Fruit fly (Drosophila melanogaster) whole organism, pupa: Measurements from ENCODE around the gene CG42268.
A peak's percentile ranks its signal among the peaks of the same experiment; 100 is the strongest.

Source experiments
- CG10348 ChIP-seq: fragments of 200-800 bp; sonication (Bioruptor generic); IDR thresholded peaks from 2 replicates; pipeline ENCODE4 v1.3.6; 2022; ENCODE audit warnings: missing biosample characterization, missing genetic modification characterization
- CG12605 ChIP-seq: fragments of 200-800 bp; sonication (Bioruptor generic); IDR thresholded peaks from 2 replicates; pipeline ENCODE4 v1.3.6; 2022; ENCODE audit warnings: missing biosample characterization, missing genetic modification characterization
- CG13204 ChIP-seq: fragments of 200-800 bp; sonication (Bioruptor generic); optimal IDR thresholded peaks from 2 replicates; lab custom pipeline; 2018; ENCODE audit warnings: missing biosample characterization, mild to moderate bottlenecking, missing genetic modification characterization, moderate library complexity
- CG14655 ChIP-seq: fragments of 200-800 bp; sonication (Bioruptor generic); optimal IDR thresholded peaks from 3 replicates; lab custom pipeline; 2017; ENCODE audit warnings: mild to moderate bottlenecking, missing biosample characterization, missing genetic modification reagents, missing genetic modification characterization
- CG15710 ChIP-seq: fragments of 200-800 bp; sonication (Bioruptor generic); optimal IDR thresholded peaks from 2 replicates; lab custom pipeline; 2018; ENCODE audit warnings: missing biosample characterization, mild to moderate bottlenecking, missing genetic modification characterization, moderate library complexity
- CG17806 ChIP-seq: fragments of 200-800 bp; sonication (Bioruptor generic); optimal IDR thresholded peaks from 2 replicates; lab custom pipeline; 2018; ENCODE audit warnings: missing biosample characterization, mild to moderate bottlenecking, missing genetic modification characterization, moderate library complexity
- CG32121 ChIP-seq: fragments of 200-800 bp; sonication (Bioruptor generic); IDR thresholded peaks from 2 replicates; pipeline ENCODE4 v1.3.6; 2022; ENCODE audit warnings: missing biosample characterization, missing genetic modification characterization
- CG34367 ChIP-seq: fragments of 200-800 bp; sonication (Bioruptor generic); optimal IDR thresholded peaks from 2 replicates; lab custom pipeline; 2018; ENCODE audit warnings: missing biosample characterization, mild to moderate bottlenecking, missing genetic modification characterization
- CG4496 ChIP-seq: fragments of 200-800 bp; sonication (Bioruptor generic); IDR thresholded peaks from 3 replicates; pipeline ENCODE4 v1.3.6; 2022; ENCODE audit warnings: missing biosample characterization, missing genetic modification characterization
- CG8159 ChIP-seq: fragments of 200-800 bp; sonication (Bioruptor generic); optimal IDR thresholded peaks from 3 replicates; lab custom pipeline; 2018; ENCODE audit warnings: missing biosample characterization, mild to moderate bottlenecking, missing genetic modification characterization, moderate library complexity
- CG8301 ChIP-seq: fragments of 200-800 bp; sonication (Bioruptor generic); optimal IDR thresholded peaks from 2 replicates; lab custom pipeline; 2018; ENCODE audit warnings: missing biosample characterization, mild to moderate bottlenecking, missing genetic modification characterization
- CG9948 ChIP-seq: fragments of 200-800 bp; sonication (Bioruptor generic); optimal IDR thresholded peaks from 2 replicates; lab custom pipeline; 2018; ENCODE audit warnings: missing biosample characterization, mild to moderate bottlenecking, missing genetic modification characterization, moderate library complexity
- D1 ChIP-seq: fragments of 200-800 bp; sonication (Bioruptor generic); optimal IDR thresholded peaks from 2 replicates; lab custom pipeline; 2018; ENCODE audit warnings: missing biosample characterization, mild to moderate bottlenecking, missing genetic modification characterization, moderate library complexity
- EcR ChIP-seq: fragments of 200-800 bp; sonication (Bioruptor generic); optimal IDR thresholded peaks from 3 replicates; lab custom pipeline; 2019; ENCODE audit warnings: missing biosample characterization, missing genetic modification characterization, mild to moderate bottlenecking, moderate library complexity, missing genetic modification reagents
- Ets98B ChIP-seq: fragments of 200-800 bp; sonication (Bioruptor generic); IDR thresholded peaks from 2 replicates; pipeline ENCODE4 v1.3.6; 2022; ENCODE audit warnings: missing biosample characterization, missing genetic modification characterization
- Pif1A ChIP-seq: fragments of 200-800 bp; sonication (Bioruptor generic); optimal IDR thresholded peaks from 3 replicates; lab custom pipeline; 2016; ENCODE audit warnings: missing biosample characterization, missing genetic modification characterization
- Pif1B ChIP-seq: fragments of 200-800 bp; sonication (Bioruptor generic); optimal IDR thresholded peaks from 3 replicates; lab custom pipeline; 2016; ENCODE audit warnings: missing biosample characterization, missing genetic modification characterization
- Snoo ChIP-seq: fragments of 200-800 bp; sonication (Bioruptor generic); optimal IDR thresholded peaks from 3 replicates; lab custom pipeline; 2017; ENCODE audit warnings: missing biosample characterization, mild to moderate bottlenecking, missing genetic modification characterization, inconsistent platforms
- fd96Ca ChIP-seq: fragments of 200-800 bp; sonication (Bioruptor generic); IDR thresholded peaks from 3 replicates; pipeline ENCODE4 v1.3.6; 2022; ENCODE audit warnings: missing biosample characterization, missing genetic modification characterization
- gl ChIP-seq: fragments of 200-800 bp; sonication (Bioruptor generic); optimal IDR thresholded peaks from 2 replicates; lab custom pipeline; 2018; ENCODE audit warnings: missing biosample characterization, mild to moderate bottlenecking, missing genetic modification characterization
- rn ChIP-seq: fragments of 200-800 bp; sonication (Bioruptor generic); IDR thresholded peaks from 2 replicates; pipeline ENCODE4 v1.3.6; 2022; ENCODE audit warnings: missing biosample characterization, missing genetic modification characterization

The CG42268 gene

dm6 chr3L:9764915-9765709 lies 4.9 kb upstream of the CG42268 start:
- no peak for TF ChIP-seq CG10348
- TF ChIP-seq Pif1B (GFP tag; lab: Kevin White, UChicago), result peak; percentile 24
- no peak for TF ChIP-seq CG32121 (GFP tag; lab: Robert Waterston, UW)
- peak; percentile 62 for TF ChIP-seq CG8301 (tag; lab: Kevin White, UChicago)
- TF ChIP-seq Snoo (tag; lab: Kevin White, UChicago), result peak; percentile 13
- 0 out of 2 replicates have a peak, but pooled peaks have one; percentile 16 for TF ChIP-seq CG12605 (GFP tag; lab: Robert Waterston, UW)
- TF ChIP-seq D1 (tag; lab: Kevin White, UChicago), result no peak
- peak; percentile 30 for TF ChIP-seq CG9948
- no peak for TF ChIP-seq gl (tag; lab: Kevin White, UChicago)
- TF ChIP-seq CG4496 (GFP tag; lab: Robert Waterston, UW), result peak; percentile 53; the same call in 2 of the 3 replicates
- no peak for TF ChIP-seq Ets98B (GFP tag; lab: Robert Waterston, UW)
- no peak for TF ChIP-seq EcR
- TF ChIP-seq CG8159 (tag; lab: Kevin White, UChicago), result peak; percentile 48
- peak; percentile 50 for TF ChIP-seq CG17806 (tag; lab: Kevin White, UChicago)
- no peak for TF ChIP-seq rn (GFP tag; lab: Robert Waterston, UW)
- peak; percentile 23 for TF ChIP-seq Pif1A (GFP tag; lab: Kevin White, UChicago)
- peak; percentile 80 for TF ChIP-seq CG14655 (GFP tag; lab: Kevin White, UChicago)
- TF ChIP-seq CG13204 (GFP tag; lab: Kevin White, UChicago), result no peak
- peak; percentile 25 for TF ChIP-seq CG15710
- no peak for TF ChIP-seq CG34367 (tag; lab: Kevin White, UChicago)
- TF ChIP-seq fd96Ca, result peak; percentile 23; the same call in 1 of the 3 replicates
- TF ChIP-seq, all 21 proteins: peak for 12

DNA sequence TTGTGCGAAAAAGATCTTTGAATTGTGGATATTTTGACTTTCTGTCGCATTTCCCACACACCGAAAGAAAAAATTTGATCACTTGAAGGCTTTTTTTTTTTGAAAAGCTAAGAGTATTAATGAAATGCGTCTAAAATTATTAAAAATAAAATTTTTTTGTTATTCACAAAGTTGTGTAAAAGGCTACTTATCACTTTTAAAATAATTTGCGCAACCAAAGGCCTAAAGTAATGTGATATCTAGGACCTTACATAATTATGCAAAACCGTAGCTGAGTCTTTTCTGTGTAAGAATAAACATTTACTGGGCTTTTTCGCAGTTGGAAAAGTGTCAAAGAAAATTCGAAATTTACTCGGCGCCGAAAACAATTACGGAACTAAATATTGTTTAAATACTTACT lies 4.1 kb upstream of the CG42268 start:
- TF ChIP-seq CG14655 (GFP tag; lab: Kevin White, UChicago) (peak; percentile 53), CG12605 (GFP tag; lab: Robert Waterston, UW) (peak; percentile 7; the same call in 1 of the 2 replicates), CG9948 (peak; percentile 11), CG17806 (tag; lab: Kevin White, UChicago) (peak; percentile 24), gl (tag; lab: Kevin White, UChicago) (no peak), Pif1B (GFP tag; lab: Kevin White, UChicago) (no peak), CG8159 (tag; lab: Kevin White, UChicago) (peak; percentile 7)

- no peak for TF ChIP-seq CG15710
- TF ChIP-seq CG13204 (GFP tag; lab: Kevin White, UChicago), result no peak
- no peak for TF ChIP-seq CG17806 (tag; lab: Kevin White, UChicago)
- no peak for TF ChIP-seq D1 (tag; lab: Kevin White, UChicago)
- TF ChIP-seq CG32121 (GFP tag; lab: Robert Waterston, UW), result no peak
- no peak for TF ChIP-seq fd96Ca
- no peak for TF ChIP-seq CG9948
- TF ChIP-seq CG8159 (tag; lab: Kevin White, UChicago), result no peak
- no peak for TF ChIP-seq Snoo (tag; lab: Kevin White, UChicago)
- TF ChIP-seq CG10348, result no peak
- TF ChIP-seq gl (tag; lab: Kevin White, UChicago), result no peak
- TF ChIP-seq CG12605 (GFP tag; lab: Robert Waterston, UW), result 0 out of 2 replicates have a peak, but pooled peaks have one; percentile 11
- no peak for TF ChIP-seq Ets98B (GFP tag; lab: Robert Waterston, UW)
- TF ChIP-seq CG4496 (GFP tag; lab: Robert Waterston, UW), result peak; percentile 45; the same call in 2 of the 3 replicates
- TF ChIP-seq CG8301 (tag; lab: Kevin White, UChicago), result no peak
- TF ChIP-seq Pif1B (GFP tag; lab: Kevin White, UChicago), result no peak
- TF ChIP-seq EcR, result peak; percentile 58
- TF ChIP-seq CG14655 (GFP tag; lab: Kevin White, UChicago), result no peak
- TF ChIP-seq, all 21 proteins: peak for 3
Observed at dm6 chr3L:9763389-9763917, 3.3 kb upstream of the CG42268 start, which contains the start of gene Ae2. Gene Ae2, plus strand, starts transcription at chr3L:9763544.

- TF ChIP-seq EcR, result no peak
- peak; percentile 73; the same call in 2 of the 3 replicates for TF ChIP-seq CG4496 (GFP tag; lab: Robert Waterston, UW)
- peak; percentile 48; the same call in 1 of the 2 replicates for TF ChIP-seq Ets98B (GFP tag; lab: Robert Waterston, UW)
- peak; percentile 61; the same call in 1 of the 3 replicates for TF ChIP-seq fd96Ca
- TF ChIP-seq CG34367 (tag; lab: Kevin White, UChicago), result no peak
- TF ChIP-seq CG8301 (tag; lab: Kevin White, UChicago), result peak; percentile 7
- TF ChIP-seq CG12605 (GFP tag; lab: Robert Waterston, UW), result peak; percentile 59
- peak; percentile 28 for TF ChIP-seq CG14655 (GFP tag; lab: Kevin White, UChicago)
- TF ChIP-seq, all 21 proteins: peak for 6
Observed at dm6 chr3L:9762036-9762597, 1.9 kb upstream of the CG42268 start.

dm6 chr3L:9751625-9752024 lies 8.6 kb downstream of the CG42268 start:
- TF ChIP-seq CG4496 (GFP tag; lab: Robert Waterston, UW) (0 out of 3 replicates have a peak, but pooled peaks have one; percentile 11), Ets98B (GFP tag; lab: Robert Waterston, UW) (no peak)
